Fruit fly (Drosophila melanogaster) whole organism, wandering third instar larva: ENCODE measurements around the gene CG3168.

Experiments used
- CG32264 ChIP-seq: fragments of 200-800 bp; sonication (Bioruptor generic); optimal IDR thresholded peaks from 2 replicates; lab custom pipeline; 2016; ENCODE audit warnings: missing biosample characterization, missing genetic modification characterization
- CrebA ChIP-seq: fragments of 200-800 bp; sonication (Bioruptor generic); optimal IDR thresholded peaks from 2 replicates; lab custom pipeline; 2016; ENCODE audit warnings: missing biosample characterization, mild to moderate bottlenecking, missing genetic modification characterization, borderline replicate concordance
- Hr83 ChIP-seq: fragments of 200-300 bp; sonication (Bioruptor generic); optimal IDR thresholded peaks from 2 replicates; lab custom pipeline; 2016; ENCODE audit warnings: missing biosample characterization, mild to moderate bottlenecking, missing genetic modification characterization, moderate library complexity; ENCODE audit not compliant: poor library complexity, severe bottlenecking
- Myc ChIP-seq: fragments of >200 bp; optimal IDR thresholded peaks from 2 replicates; lab custom pipeline; 2017
- brk ChIP-seq: fragments of 200-800 bp; sonication (Bioruptor generic); optimal IDR thresholded peaks from 2 replicates; lab custom pipeline; 2016; ENCODE audit warnings: missing biosample characterization, mild to moderate bottlenecking, missing genetic modification characterization
- ey ChIP-seq: fragments of 200-800 bp; sonication (Bioruptor generic); optimal IDR thresholded peaks from 2 replicates; lab custom pipeline; 2016; ENCODE audit warnings: missing biosample characterization, missing genetic modification characterization
- fru ChIP-seq: fragments of 200-800 bp; sonication (Bioruptor generic); optimal IDR thresholded peaks from 3 replicates; lab custom pipeline; 2016; ENCODE audit warnings: missing biosample characterization, mild to moderate bottlenecking, missing genetic modification characterization
- pan ChIP-seq: fragments of >200 bp; optimal IDR thresholded peaks from 2 replicates; lab custom pipeline; 2017
- tai ChIP-seq: sonication (Bioruptor generic); optimal IDR thresholded peaks from 2 replicates; lab custom pipeline; 2016; ENCODE audit warnings: missing biosample characterization, missing genetic modification characterization

DNA sequence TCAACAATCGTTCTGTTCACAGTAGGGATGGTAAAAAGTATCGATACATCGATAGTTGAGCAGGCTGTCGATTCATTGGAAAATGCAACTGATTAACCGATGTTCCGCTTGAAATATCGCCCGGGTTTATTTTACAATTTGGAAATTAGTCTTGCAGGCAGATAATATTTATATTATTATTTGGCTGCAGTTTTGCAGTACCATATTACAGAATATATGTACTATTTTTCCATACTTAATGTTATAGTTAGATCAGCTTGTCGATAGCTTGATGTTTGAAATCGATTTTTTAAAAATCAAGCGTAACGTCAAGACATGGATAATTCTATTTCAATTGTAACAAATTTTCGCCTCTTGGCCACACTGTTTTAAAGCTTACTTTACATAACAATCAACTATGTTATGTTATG lies 44.8 kb downstream of the CG3168 start, which contains the start of gene CG14442:
- peak; percentile 4 for TF ChIP-seq Hr83 (GFP tag; lab: Kevin White, UChicago)
- no peak for TF ChIP-seq CG32264 (GFP tag; lab: Kevin White, UChicago)
- TF ChIP-seq CrebA (GFP tag; lab: Kevin White, UChicago): no peak
- TF ChIP-seq brk (GFP tag; lab: Kevin White, UChicago): no peak
- TF ChIP-seq tai (GFP tag; lab: Kevin White, UChicago): no peak
- TF ChIP-seq Myc (lab: Kevin White, UChicago): no peak
- TF ChIP-seq fru (GFP tag; lab: Kevin White, UChicago): peak; percentile 46
- no peak for TF ChIP-seq pan
- TF ChIP-seq ey (GFP tag; lab: Kevin White, UChicago): peak; percentile 29
